Worm (Caenorhabditis elegans): ENCODE measurements around the gene F20B6.6.

ce11 chrX:4222779-4223387 lies 20.9 kb upstream of the F20B6.6 start:
- TF ChIP-seq elt-1 (tag; optimal IDR thresholded peaks at IDR 0.05) (peak; percentile 44), elt-3 (tag; optimal IDR thresholded peaks at IDR 0.05) (no peak)
